Worm (Caenorhabditis elegans): ENCODE data around the gene F46B6.12.

ce11 chrV:9730743-9731706 lies 44.6 kb downstream of the F46B6.12 start:
- TF ChIP-seq ceh-9 (tag; optimal IDR thresholded peaks at IDR 0.05) (no peak), nhr-76 (tag; optimal IDR thresholded peaks at IDR 0.05) (no peak), nhr-11 (tag; optimal IDR thresholded peaks at IDR 0.05) (peak; percentile 89), ztf-11 (tag; optimal IDR thresholded peaks at IDR 0.05) (no peak), mdl-1 (tag; optimal IDR thresholded peaks at IDR 0.05) (peak; percentile 95), egl-27 (tag; optimal IDR thresholded peaks at IDR 0.05) (peak; percentile 73), ama-1 (optimal IDR thresholded peaks at IDR 0.05) (peak; percentile 99), aly-2 (tag; optimal IDR thresholded peaks at IDR 0.05) (no peak), snpc-4 (tag; optimal IDR thresholded peaks at IDR 0.05) (peak; percentile 69), nhr-28 (tag; optimal IDR thresholded peaks at IDR 0.05) (no peak), nhr-77 (tag; optimal IDR thresholded peaks at IDR 0.05) (peak; percentile 51), pha-4 (tag; optimal IDR thresholded peaks at IDR 0.05) (peak; percentile 82)

Measured in whole organism, L3 larva.